Fruit fly (Drosophila melanogaster) whole organism, prepupa: ENCODE data around the gene Acsx1R.

Source experiments
- CG10631 ChIP-seq: fragments of 200-800 bp; sonication (Bioruptor generic); optimal IDR thresholded peaks from 2 replicates; lab custom pipeline; 2016; ENCODE audit warnings: missing biosample characterization, missing genetic modification characterization
- CG10669 ChIP-seq: fragments of 200-800 bp; sonication (Bioruptor generic); optimal IDR thresholded peaks from 3 replicates; lab custom pipeline; 2018; ENCODE audit warnings: missing biosample characterization, mild to moderate bottlenecking, missing genetic modification characterization, moderate library complexity
- CG11762 ChIP-seq: fragments of 200-800 bp; sonication (Bioruptor generic); optimal IDR thresholded peaks from 3 replicates; lab custom pipeline; 2016; ENCODE audit warnings: missing biosample characterization, missing genetic modification characterization; ENCODE audit not compliant: insufficient read depth
- CG11902 ChIP-seq: fragments of 200-800 bp; sonication (Bioruptor generic); optimal IDR thresholded peaks from 3 replicates; lab custom pipeline; 2016; ENCODE audit warnings: missing biosample characterization, missing genetic modification characterization
- CG15336 ChIP-seq: fragments of 200-800 bp; sonication (Bioruptor generic); IDR thresholded peaks from 2 replicates; pipeline ENCODE4 v1.3.6; 2022; ENCODE audit warnings: missing biosample characterization, missing genetic modification characterization
- CG16779 ChIP-seq: fragments of 200-800 bp; sonication (Bioruptor generic); optimal IDR thresholded peaks from 3 replicates; lab custom pipeline; 2017; ENCODE audit warnings: missing biosample characterization, mild to moderate bottlenecking, missing genetic modification characterization
- CG31627 ChIP-seq: fragments of 200-800 bp; sonication (Bioruptor generic); optimal IDR thresholded peaks from 3 replicates; lab custom pipeline; 2016; ENCODE audit warnings: missing biosample characterization, missing genetic modification characterization
- CG32006 ChIP-seq: fragments of 200-800 bp; sonication (Bioruptor generic); optimal IDR thresholded peaks from 3 replicates; lab custom pipeline; 2017; ENCODE audit warnings: missing biosample characterization, mild to moderate bottlenecking, missing genetic modification characterization
- CG3919 ChIP-seq: fragments of 200-800 bp; sonication (Bioruptor generic); optimal IDR thresholded peaks from 3 replicates; lab custom pipeline; 2016; ENCODE audit warnings: missing biosample characterization, missing genetic modification characterization
- CG4318 ChIP-seq: fragments of 200-800 bp; sonication (Bioruptor generic); optimal IDR thresholded peaks from 3 replicates; lab custom pipeline; 2017; ENCODE audit warnings: missing biosample characterization, mild to moderate bottlenecking, missing genetic modification characterization
- CG6163 ChIP-seq: fragments of 200-800 bp; sonication (Bioruptor generic); IDR thresholded peaks from 3 replicates; pipeline ENCODE4 v1.3.6; 2022; ENCODE audit warnings: missing biosample characterization, missing genetic modification characterization
- CG6854 ChIP-seq: fragments of 200-800 bp; sonication (Bioruptor generic); optimal IDR thresholded peaks from 2 replicates; lab custom pipeline; 2017; ENCODE audit warnings: missing biosample characterization, mild to moderate bottlenecking, missing genetic modification characterization
- CG7368 ChIP-seq: fragments of 200-800 bp; sonication (Bioruptor generic); optimal IDR thresholded peaks from 3 replicates; lab custom pipeline; 2016; ENCODE audit warnings: missing biosample characterization, missing genetic modification characterization
- CG8632 ChIP-seq: fragments of 200-800 bp; sonication (Bioruptor generic); optimal IDR thresholded peaks from 3 replicates; lab custom pipeline; 2016; ENCODE audit warnings: missing biosample characterization, missing genetic modification characterization
- CG9139 ChIP-seq: fragments of 200-800 bp; sonication (Bioruptor generic); optimal IDR thresholded peaks from 3 replicates; lab custom pipeline; 2017; ENCODE audit warnings: missing biosample characterization, mild to moderate bottlenecking, missing genetic modification characterization
- Eip75B ChIP-seq: fragments of 200-800 bp; sonication (Bioruptor generic); optimal IDR thresholded peaks from 3 replicates; lab custom pipeline; 2016; ENCODE audit warnings: missing biosample characterization, missing genetic modification characterization
- Eip78C ChIP-seq: fragments of 200-800 bp; sonication (Bioruptor generic); peaks from one replicate; lab custom pipeline; 2016; ENCODE audit warnings: missing biosample characterization, missing genetic modification characterization
- Eip93F ChIP-seq: fragments of 200-800 bp; sonication (Bioruptor generic); optimal IDR thresholded peaks from 2 replicates; lab custom pipeline; 2016; ENCODE audit warnings: missing biosample characterization, mild to moderate bottlenecking, missing genetic modification characterization
- Ets21C ChIP-seq: fragments of 200-800 bp; sonication (Bioruptor generic); optimal IDR thresholded peaks from 3 replicates; lab custom pipeline; 2016; ENCODE audit warnings: missing biosample characterization, missing genetic modification characterization
- Ets96B ChIP-seq: fragments of 200-800 bp; optimal IDR thresholded peaks from 2 replicates; lab custom pipeline; 2019; ENCODE audit warnings: missing biosample characterization, mild to moderate bottlenecking, missing genetic modification characterization, moderate library complexity
- Hr38 ChIP-seq: sonication (Bioruptor generic); optimal IDR thresholded peaks from 2 replicates; lab custom pipeline; 2016; ENCODE audit warnings: missing biosample characterization, missing genetic modification characterization
- Hr39 ChIP-seq: fragments of 200-800 bp; sonication (Bioruptor generic); optimal IDR thresholded peaks from 2 replicates; lab custom pipeline; 2016; ENCODE audit warnings: missing biosample characterization, missing genetic modification characterization
- Hr4 ChIP-seq: fragments of 200-800 bp; sonication (Bioruptor generic); optimal IDR thresholded peaks from 3 replicates; lab custom pipeline; 2016; ENCODE audit warnings: missing biosample characterization, missing genetic modification characterization
- Met ChIP-seq: fragments of 200-800 bp; sonication (Bioruptor generic); optimal IDR thresholded peaks from 3 replicates; lab custom pipeline; 2016; ENCODE audit warnings: missing biosample characterization, missing genetic modification characterization
- Smox ChIP-seq: fragments of 200-800 bp; sonication (Bioruptor generic); optimal IDR thresholded peaks from 3 replicates; lab custom pipeline; 2016; ENCODE audit warnings: missing biosample characterization, missing genetic modification characterization
- Sox102F ChIP-seq: fragments of 200-800 bp; sonication (Bioruptor generic); optimal IDR thresholded peaks from 2 replicates; lab custom pipeline; 2016; ENCODE audit warnings: missing biosample characterization, mild to moderate bottlenecking, missing genetic modification characterization
- Sox15 ChIP-seq: fragments of 200-800 bp; sonication (Bioruptor generic); optimal IDR thresholded peaks from 3 replicates; lab custom pipeline; 2016; ENCODE audit warnings: missing biosample characterization, missing genetic modification characterization
- cyc ChIP-seq: fragments of 200-800 bp; sonication (Bioruptor generic); optimal IDR thresholded peaks from 3 replicates; lab custom pipeline; 2016; ENCODE audit warnings: missing biosample characterization, missing genetic modification characterization
- dsx ChIP-seq: fragments of 200-800 bp; optimal IDR thresholded peaks from 3 replicates; lab custom pipeline; 2019; ENCODE audit warnings: missing biosample characterization, mild to moderate bottlenecking, missing genetic modification characterization, moderate library complexity; ENCODE audit not compliant: poor library complexity, severe bottlenecking
- eg ChIP-seq: fragments of 200-800 bp; sonication (Bioruptor generic); IDR thresholded peaks from 3 replicates; pipeline ENCODE4 v1.3.6; 2022; ENCODE audit warnings: missing biosample characterization, missing genetic modification characterization
- esn ChIP-seq: fragments of 200-800 bp; sonication (Bioruptor generic); optimal IDR thresholded peaks from 2 replicates; lab custom pipeline; 2016; ENCODE audit warnings: missing biosample characterization, mild to moderate bottlenecking, missing genetic modification characterization, moderate library complexity
- lz ChIP-seq: fragments of 200-800 bp; sonication (Bioruptor generic); optimal IDR thresholded peaks from 3 replicates; lab custom pipeline; 2016; ENCODE audit warnings: missing biosample characterization, missing genetic modification characterization
- net ChIP-seq: fragments of 200-800 bp; sonication (Bioruptor generic); optimal IDR thresholded peaks from 3 replicates; lab custom pipeline; 2016; ENCODE audit warnings: missing biosample characterization, missing genetic modification characterization
- pdm3 ChIP-seq: fragments of 200-800 bp; sonication (Bioruptor generic); optimal IDR thresholded peaks from 3 replicates; lab custom pipeline; 2016; ENCODE audit warnings: missing biosample characterization, missing genetic modification characterization
- ss ChIP-seq, 2 experiments: fragments of 200-800 bp; sonication (Bioruptor generic); optimal IDR thresholded peaks; 2 replicates in 1 of 2; 3 replicates in 1 of 2; lab custom pipeline; 2017 to 2018; ENCODE audit warnings: mild to moderate bottlenecking in 2 of 2, missing biosample characterization in 2 of 2, missing genetic modification characterization in 2 of 2, moderate library complexity in 1 of 2
- topi ChIP-seq: fragments of 200-800 bp; sonication (Bioruptor generic); optimal IDR thresholded peaks from 3 replicates; lab custom pipeline; 2016; ENCODE audit warnings: missing biosample characterization, missing genetic modification characterization
- vri ChIP-seq: fragments of 200-800 bp; sonication (Bioruptor generic); optimal IDR thresholded peaks from 3 replicates; lab custom pipeline; 2016; ENCODE audit warnings: missing biosample characterization, mild to moderate bottlenecking, missing genetic modification characterization

The Acsx1R gene

DNA sequence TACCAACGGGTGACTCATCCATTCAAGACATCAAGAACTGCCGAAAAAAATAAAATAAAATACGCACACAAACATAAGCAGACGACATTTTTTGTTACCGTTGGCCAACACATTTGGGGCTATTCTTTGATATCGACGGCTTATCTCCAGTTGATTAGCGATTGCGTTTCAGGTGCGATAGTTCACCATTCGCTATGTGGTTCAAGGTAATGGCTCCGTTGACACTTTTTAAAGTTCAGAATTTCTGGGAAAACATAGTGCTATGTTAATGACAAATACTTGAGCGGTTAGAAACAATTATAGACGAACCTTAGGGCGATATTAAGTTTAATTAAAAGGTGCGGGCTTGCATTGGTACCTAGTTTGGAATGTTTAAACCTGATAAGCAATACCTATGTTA, 8.4 kb upstream of the Acsx1R start:
- TF ChIP-seq Eip78C (GFP tag; lab: Kevin White, UChicago), result no peak
- no peak for TF ChIP-seq Hr38 (GFP tag; lab: Kevin White, UChicago)
- no peak for TF ChIP-seq CG11902 (GFP tag; lab: Kevin White, UChicago)
- TF ChIP-seq topi (GFP tag; lab: Kevin White, UChicago), result no peak
- TF ChIP-seq lz, result no peak

DNA sequence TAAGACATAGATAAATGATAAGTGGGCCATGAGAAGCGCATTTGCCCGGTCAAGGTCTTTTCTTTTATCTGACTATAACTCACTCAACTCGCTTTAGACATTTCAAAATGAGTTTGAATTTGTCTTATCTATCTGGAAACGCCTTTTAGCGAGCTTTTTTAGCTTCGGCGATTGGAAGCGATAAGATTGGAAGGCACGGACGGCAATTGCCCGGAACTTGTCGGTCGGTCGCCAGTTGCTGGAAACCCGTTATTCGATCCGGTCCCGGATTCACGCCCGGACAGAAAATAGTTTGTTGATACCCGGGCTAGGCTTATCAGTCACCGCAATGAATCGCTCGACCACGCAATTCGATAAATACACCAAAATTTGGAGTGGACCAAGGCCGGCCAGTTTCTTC, 6.2 kb upstream of the Acsx1R start, which contains the start of gene Acsx4:
TSS of gene Acsx4 (plus strand) at position 233 of the 400 bp plus-strand sequence.
- peak; percentile 24 for TF ChIP-seq vri (GFP tag; lab: Kevin White, UChicago)
- TF ChIP-seq Sox102F, result no peak

- TF ChIP-seq Eip78C (GFP tag; lab: Kevin White, UChicago), result no peak
- TF ChIP-seq CG6163 (GFP tag; lab: Robert Waterston, UW), result no peak
- no peak for TF ChIP-seq CG8632
- no peak for TF ChIP-seq CG3919 (GFP tag; lab: Kevin White, UChicago)
- no peak for TF ChIP-seq eg
- TF ChIP-seq CG11762 (GFP tag; lab: Kevin White, UChicago), result no peak
- no peak for TF ChIP-seq CG7368 (GFP tag; lab: Kevin White, UChicago)
- TF ChIP-seq CG15336, result no peak
- no peak for TF ChIP-seq Sox15
- TF ChIP-seq CG11902 (GFP tag; lab: Kevin White, UChicago), result no peak
- no peak for TF ChIP-seq ss (GFP tag; optimal IDR thresholded peaks at IDR 0.05; lab: Kevin White, UChicago)
- TF ChIP-seq esn (GFP tag; lab: Kevin White, UChicago), result no peak
- TF ChIP-seq CG16779 (tag; lab: Kevin White, UChicago), result no peak
- TF ChIP-seq net (GFP tag; lab: Kevin White, UChicago), result no peak
- no peak for TF ChIP-seq topi (GFP tag; lab: Kevin White, UChicago)
- no peak for TF ChIP-seq Eip93F (GFP tag; lab: Kevin White, UChicago)
Observed at dm6 chr3R:19780946-19781345, 3.9 kb upstream of the Acsx1R start, which contains the start of gene Acsx3. Acsx3 (plus strand) TSS chr3R:19781246.

DNA sequence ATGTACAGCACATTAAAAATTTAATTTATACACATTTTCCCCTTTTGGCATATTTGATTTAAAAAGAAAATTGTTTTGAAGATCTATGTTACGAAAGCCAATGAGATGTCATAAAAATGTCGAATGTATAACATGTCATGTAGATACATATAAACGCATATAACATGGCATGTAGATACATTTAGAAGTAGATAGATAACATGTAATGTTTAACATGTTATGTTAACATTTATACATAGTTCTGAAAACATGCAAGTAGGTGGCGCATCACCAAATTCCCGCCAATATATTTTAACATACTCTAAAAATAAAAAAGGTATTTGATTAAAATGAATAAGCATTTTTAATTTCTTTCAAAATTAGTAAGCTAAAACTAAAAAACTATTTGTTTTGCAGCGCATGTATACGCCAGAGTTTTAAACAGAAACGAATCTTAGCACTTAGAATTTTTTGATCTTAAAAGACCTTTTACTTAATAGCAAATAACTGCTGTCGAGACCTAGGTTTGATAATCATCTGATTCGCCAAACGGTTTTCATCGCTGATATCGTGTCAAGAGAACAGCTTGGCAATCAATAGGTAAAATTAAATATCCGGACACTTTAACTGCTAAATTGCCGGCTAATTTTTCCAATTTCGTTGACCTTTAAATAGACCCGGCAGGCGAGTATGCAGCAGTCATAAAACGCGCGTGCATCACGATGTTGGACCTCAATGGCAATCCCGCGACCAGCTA, 1.2 kb upstream of the Acsx1R start, which contains the start of gene Acsx2:
TSS of gene Acsx2 (plus strand) at position 686 of the 736 bp plus-strand sequence.
- TF ChIP-seq CG31627 (no peak), Hr39 (GFP tag; lab: Kevin White, UChicago) (no peak), cyc (GFP tag; lab: Kevin White, UChicago) (no peak), Met (no peak), Ets96B (tag; lab: Kevin White, UChicago) (no peak), CG8632 (no peak), CG11902 (GFP tag; lab: Kevin White, UChicago) (no peak), Smox (GFP tag; lab: Kevin White, UChicago) (no peak), vri (GFP tag; lab: Kevin White, UChicago) (no peak), Hr4 (GFP tag; lab: Kevin White, UChicago) (no peak), CG10631 (GFP tag; lab: Kevin White, UChicago) (no peak), CG6854 (no peak)

- TF ChIP-seq topi (GFP tag; lab: Kevin White, UChicago) (no peak), CG7368 (GFP tag; lab: Kevin White, UChicago) (no peak), CG10631 (GFP tag; lab: Kevin White, UChicago) (no peak), CG8632 (no peak), Hr4 (GFP tag; lab: Kevin White, UChicago) (no peak), CG4318 (GFP tag; lab: Kevin White, UChicago) (no peak), Ets21C (no peak), Sox15 (no peak), CG10669 (GFP tag; lab: Kevin White, UChicago) (no peak), CG11762 (GFP tag; lab: Kevin White, UChicago) (no peak), pdm3 (GFP tag; lab: Kevin White, UChicago) (no peak), Eip75B (GFP tag; lab: Kevin White, UChicago) (no peak), Eip93F (GFP tag; lab: Kevin White, UChicago) (no peak), CG9139 (no peak), Ets96B (tag; lab: Kevin White, UChicago) (no peak), CG6163 (GFP tag; lab: Robert Waterston, UW) (no peak), esn (GFP tag; lab: Kevin White, UChicago) (no peak), dsx (no peak), CG32006 (GFP tag; lab: Kevin White, UChicago) (no peak)
Observed at dm6 chr3R:19774149-19774548, 2.9 kb downstream of the Acsx1R start.
